Worm (Caenorhabditis elegans) whole organism, midembryonic: ENCODE results near the gene C07D10.6.

Experiments used
- klf-2 ChIP-seq: fragments of 200-800 bp; sonication (Bioruptor generic); conservative IDR thresholded peaks from 2 replicates; pipeline ENCODE4 v1.3.6; 2022; ENCODE audit warnings: missing genetic modification reagents, missing genetic modification characterization, missing compliant biosample characterization
- med-1 ChIP-seq: sonication (generic microtip); optimal IDR thresholded peaks from 2 replicates; lab custom pipeline; 2017; ENCODE audit warnings: missing genetic modification characterization, mild to moderate bottlenecking, missing compliant biosample characterization, antibody characterized with exemption, missing genetic modification reagents; ENCODE audit not compliant: insufficient read depth
- ref-1 ChIP-seq: fragments of 200-800 bp; sonication (Bioruptor generic); conservative IDR thresholded peaks from 2 replicates; pipeline ENCODE4 v1.3.6; 2022; ENCODE audit warnings: missing genetic modification reagents, missing genetic modification characterization, missing compliant biosample characterization
- tab-1 ChIP-seq: fragments of 200-800 bp; sonication (Bioruptor generic); IDR thresholded peaks from 2 replicates; pipeline ENCODE4 v1.3.6; 2022; ENCODE audit warnings: missing genetic modification characterization, missing compliant biosample characterization
- ztf-23 ChIP-seq: fragments of 200-800 bp; sonication (Bioruptor generic); IDR thresholded peaks from 2 replicates; pipeline ENCODE4 v1.3.6; 2022; ENCODE audit warnings: missing genetic modification reagents, missing genetic modification characterization, missing compliant biosample characterization

ce11 chrII:7408192-7408591 lies 29.1 kb downstream of the C07D10.6 start, which contains the start of gene srd-55:
- TF ChIP-seq ztf-23 (GFP tag; lab: Robert Waterston, UW) (no peak), ref-1 (GFP tag; lab: Robert Waterston, UW) (no peak), med-1 (GFP tag; lab: Kevin White, UChicago) (no peak), tab-1 (no peak), klf-2 (GFP tag; lab: Robert Waterston, UW) (no peak)
